Worm (Caenorhabditis elegans): ENCODE results near the gene B0563.5.

- TF ChIP-seq ceh-22 (tag; optimal IDR thresholded peaks at IDR 0.05): no peak
- TF ChIP-seq pha-4 (tag; optimal IDR thresholded peaks at IDR 0.05): no peak
- TF ChIP-seq pqm-1 (tag; optimal IDR thresholded peaks at IDR 0.05): no peak
- no peak for TF ChIP-seq ama-1 (optimal IDR thresholded peaks at IDR 0.05)
- TF ChIP-seq K09A11.1 (tag; optimal IDR thresholded peaks at IDR 0.05; ENCODE audit: insufficient read depth): no peak
- TF ChIP-seq ceh-9 (tag; optimal IDR thresholded peaks at IDR 0.05): no peak
- TF ChIP-seq elt-2 (tag; optimal IDR thresholded peaks at IDR 0.05): peak; percentile 74
- no peak for TF ChIP-seq lim-6 (tag; optimal IDR thresholded peaks at IDR 0.05)
- no peak for TF ChIP-seq lin-11 (tag; optimal IDR thresholded peaks at IDR 0.05)
- TF ChIP-seq fkh-6 (tag; optimal IDR thresholded peaks at IDR 0.05): no peak
- TF ChIP-seq nhr-11 (tag; optimal IDR thresholded peaks at IDR 0.05): no peak
Measured at ce11 chrX:9105075-9105474, 40.9 kb upstream of the B0563.5 start.
